Worm (Caenorhabditis elegans): ENCODE results near the gene math-18.

- TF ChIP-seq ama-1 (optimal IDR thresholded peaks at IDR 0.05) (no peak), sea-1 (GFP tag; conservative IDR thresholded peaks at IDR 0.05) (no peak), ets-7 (tag; optimal IDR thresholded peaks at IDR 0.05) (no peak), hnd-1 (tag; optimal IDR thresholded peaks at IDR 0.05) (no peak)
These were observed 14.6 kb downstream of the math-18 start, which contains the start of gene fbxb-38 for ce11 chrII:2168374-2168773.
